Worm (Caenorhabditis elegans): ENCODE data around the gene nhr-136.
A peak's percentile ranks its signal among the peaks of the same experiment; 100 is the strongest.

nhr-136 gene

ce11 chrV:12154554-12154953 lies 47.6 kb downstream of the nhr-136 start, which contains the start of gene C27A7.9:
C27A7.9 (minus strand) TSS chrV:12154654.
- TF ChIP-seq unc-62 (GFP tag; optimal IDR thresholded peaks at IDR 0.05 in 1 of 2) = peak in 1 of 2 experiments; percentile 27
- no peak for TF ChIP-seq unc-62 (tag; optimal IDR thresholded peaks at IDR 0.05)
- no peak for TF ChIP-seq spr-3 (GFP tag; optimal IDR thresholded peaks at IDR 0.05)
- TF ChIP-seq cey-2 (tag; optimal IDR thresholded peaks at IDR 0.05; ENCODE audit: borderline replicate concordance, insufficient read depth) = no peak
- no peak for TF ChIP-seq dmd-8 (GFP tag; IDR thresholded peaks at IDR 0.05)
- TF ChIP-seq T20F7.1 (GFP tag; optimal IDR thresholded peaks at IDR 0.05) = no peak
- TF ChIP-seq nhr-41 (GFP tag; IDR thresholded peaks at IDR 0.05) = no peak

ce11 chrV:12158377-12158776 lies 51.4 kb downstream of the nhr-136 start:
- peak; percentile 75 for TF ChIP-seq nhr-48 (tag; optimal IDR thresholded peaks at IDR 0.05)
- TF ChIP-seq dmd-6 (GFP tag; IDR thresholded peaks at IDR 0.05) = peak; percentile 28; the same call in 1 of the 2 replicates
- TF ChIP-seq ceh-20 (GFP tag; IDR thresholded peaks at IDR 0.05) = peak; percentile 12; the same call in 1 of the 2 replicates
- peak; percentile 46 for TF ChIP-seq mxl-3 (GFP tag; optimal IDR thresholded peaks at IDR 0.05)
- TF ChIP-seq R02D3.7 (tag; optimal IDR thresholded peaks at IDR 0.05) = no peak
- peak; percentile 4 for TF ChIP-seq nhr-6 (tag; optimal IDR thresholded peaks at IDR 0.05)
